Worm (Caenorhabditis elegans): Measurements from ENCODE around the gene srh-113.

srh-113 gene

ce11 chrV:17243016-17243415, 30.2 kb downstream of the srh-113 start:
- no peak for TF ChIP-seq lin-35 (GFP tag; optimal IDR thresholded peaks at IDR 0.05)
- TF ChIP-seq cebp-2 (GFP tag; IDR thresholded peaks at IDR 0.05) = no peak
- TF ChIP-seq efl-1 (GFP tag; optimal IDR thresholded peaks at IDR 0.05) = no peak
- no peak for TF ChIP-seq pbrm-1 (GFP tag; IDR thresholded peaks at IDR 0.05)

ce11 chrV:17245406-17245805, 32.6 kb downstream of the srh-113 start, which contains the start of gene clec-242:
Gene clec-242, minus strand, starts transcription at chrV:17245506.
- TF ChIP-seq zim-3 (tag; optimal IDR thresholded peaks at IDR 0.05) (no peak), B0019.2 (GFP tag; conservative IDR thresholded peaks at IDR 0.05) (no peak), ztf-25 (GFP tag; IDR thresholded peaks at IDR 0.05) (no peak), aptf-2 (GFP tag; conservative IDR thresholded peaks at IDR 0.05) (no peak), fkh-3 (tag; optimal IDR thresholded peaks at IDR 0.05) (no peak), Y56A3A.18 (GFP tag; IDR thresholded peaks at IDR 0.05) (no peak), snpc-4 (GFP tag; optimal IDR thresholded peaks at IDR 0.05) (no peak), snpc-4 (tag; optimal IDR thresholded peaks at IDR 0.05) (no peak), ztf-6 (GFP tag; IDR thresholded peaks at IDR 0.05) (no peak), let-607 (tag; optimal IDR thresholded peaks at IDR 0.05) (no peak)

ce11 chrV:17248915-17249314, 36.1 kb downstream of the srh-113 start, which contains the start of gene clec-243:
Gene clec-243, minus strand, starts transcription at chrV:17249015.
- no peak for TF ChIP-seq mel-28 (tag; optimal IDR thresholded peaks at IDR 0.05; ENCODE audit: borderline replicate concordance)
- no peak for TF ChIP-seq lin-40 (tag; optimal IDR thresholded peaks at IDR 0.05)
- no peak for TF ChIP-seq ztf-26 (tag; optimal IDR thresholded peaks at IDR 0.05)
- TF ChIP-seq ztf-18 (tag; optimal IDR thresholded peaks at IDR 0.05) = no peak
- TF ChIP-seq Y95B8A.8 (GFP tag; IDR thresholded peaks at IDR 0.05) = no peak
- no peak for TF ChIP-seq T26A5.8 (tag; optimal IDR thresholded peaks at IDR 0.05)
- no peak for TF ChIP-seq madf-3 (GFP tag; IDR thresholded peaks at IDR 0.05)
- TF ChIP-seq ceh-79 (tag; optimal IDR thresholded peaks at IDR 0.05) = no peak
- TF ChIP-seq lsl-1 (GFP tag; optimal IDR thresholded peaks at IDR 0.05) = no peak
- TF ChIP-seq ceh-58 (GFP tag; IDR thresholded peaks at IDR 0.05) = no peak
- TF ChIP-seq ztf-28 (GFP tag; IDR thresholded peaks at IDR 0.05) = no peak
- no peak for TF ChIP-seq akir-1 (GFP tag; optimal IDR thresholded peaks at IDR 0.05)
- TF ChIP-seq pbrm-1 (GFP tag; IDR thresholded peaks at IDR 0.05) = no peak
- TF ChIP-seq ccch-3 (GFP tag; optimal IDR thresholded peaks at IDR 0.05) = no peak
- TF ChIP-seq atf-7 (tag; optimal IDR thresholded peaks at IDR 0.05) = no peak
- TF ChIP-seq pha-4 (tag; optimal IDR thresholded peaks at IDR 0.05) = no peak
- TF ChIP-seq ceh-27 (GFP tag; optimal IDR thresholded peaks at IDR 0.05) = no peak
- no peak for TF ChIP-seq let-526 (GFP tag; IDR thresholded peaks at IDR 0.05)
- TF ChIP-seq somi-1 (GFP tag; optimal IDR thresholded peaks at IDR 0.05) = no peak

ce11 chrV:17251364-17251961, 38.6 kb downstream of the srh-113 start, which contains the start of gene Y61B8A.6:
Gene Y61B8A.6, plus strand, starts transcription at chrV:17251911.
- TF ChIP-seq zfh-2 (GFP tag; conservative IDR thresholded peaks at IDR 0.05) = peak; percentile 63
- peak; percentile 23; the same call in 1 of the 2 replicates for TF ChIP-seq hmg-1.2 (GFP tag; IDR thresholded peaks at IDR 0.05)
- peak; percentile 45; the same call in 1 of the 2 replicates for TF ChIP-seq egrh-3 (GFP tag; IDR thresholded peaks at IDR 0.05)
- no peak for TF ChIP-seq snpc-4 (GFP tag; optimal IDR thresholded peaks at IDR 0.05)
- peak in 1 of 4 experiments; percentile 62 for TF ChIP-seq snpc-4 (tag; optimal IDR thresholded peaks at IDR 0.05)
- TF ChIP-seq zim-3 (tag; optimal IDR thresholded peaks at IDR 0.05) = no peak
